Fruit fly (Drosophila melanogaster): Measurements from ENCODE around the gene PGRP-LD.
A peak's percentile ranks its signal among the peaks of the same experiment; 100 is the strongest.

Gene PGRP-LD

dm6 chr3L:5752903-5753604 is 26.8 kb upstream of the PGRP-LD start, which contains the start of gene Usp47 (continued):
- TF ChIP-seq Myb (GFP tag; optimal IDR thresholded peaks at IDR 0.05), result peak; percentile 82
- peak; percentile 66 for TF ChIP-seq HmgD (GFP tag; optimal IDR thresholded peaks at IDR 0.05)
- TF ChIP-seq CG9797 (GFP tag; optimal IDR thresholded peaks at IDR 0.05), result peak; percentile 74
- TF ChIP-seq ci (GFP tag; IDR thresholded peaks at IDR 0.05), result 0 out of 3 replicates have a peak, but pooled peaks have one; percentile 12
- TF ChIP-seq CG13123 (GFP tag; optimal IDR thresholded peaks at IDR 0.05), result no peak
- no peak for TF ChIP-seq C15 (GFP tag; IDR thresholded peaks at IDR 0.05)
- TF ChIP-seq CrebB (tag; optimal IDR thresholded peaks at IDR 0.05), result peak; percentile 43
- TF ChIP-seq pzg (GFP tag; optimal IDR thresholded peaks at IDR 0.05), result peak; percentile 83
- peak; percentile 29 for TF ChIP-seq CG13894 (tag; optimal IDR thresholded peaks at IDR 0.05)
- TF ChIP-seq Sin3A (optimal IDR thresholded peaks at IDR 0.05), result peak; percentile 26
- peak; percentile 88 for TF ChIP-seq Med (GFP tag)
- TF ChIP-seq Jarid2 (GFP tag; optimal IDR thresholded peaks at IDR 0.05), result peak; percentile 59
- TF ChIP-seq Bgb (GFP tag; IDR thresholded peaks at IDR 0.05; ENCODE audit: partially characterized antibody), result peak; percentile 41; the same call in 1 of the 2 replicates
- peak in 1 of 2 experiments; percentile 29 for TF ChIP-seq crp (GFP tag; optimal IDR thresholded peaks at IDR 0.05)
- peak; percentile 0 for TF ChIP-seq nmo (GFP tag; optimal IDR thresholded peaks at IDR 0.05)
- TF ChIP-seq Deaf1 (tag; optimal IDR thresholded peaks at IDR 0.05), result peak; percentile 73
- peak; percentile 16 for TF ChIP-seq CG12071 (GFP tag; optimal IDR thresholded peaks at IDR 0.05)
- peak; percentile 16; the same call in 1 of the 2 replicates for TF ChIP-seq CG3847 (GFP tag; IDR thresholded peaks at IDR 0.05)
- TF ChIP-seq slbo (GFP tag; IDR thresholded peaks at IDR 0.05), result peak; percentile 25; the same call in 1 of the 2 replicates
- peak in 1 of 3 experiments; percentile 29 for TF ChIP-seq Stat92E (GFP tag; optimal IDR thresholded peaks at IDR 0.05)
- peak; percentile 28 for TF ChIP-seq Hmr (GFP tag; optimal IDR thresholded peaks at IDR 0.05)
- no peak for TF ChIP-seq CG7987 (GFP tag; optimal IDR thresholded peaks at IDR 0.05)
- peak; percentile 58 for TF ChIP-seq Fer1 (GFP tag; optimal IDR thresholded peaks at IDR 0.05)
- TF ChIP-seq MESR4 (GFP tag; optimal IDR thresholded peaks at IDR 0.05), result peak; percentile 89
- peak; percentile 61 for TF ChIP-seq crol (GFP tag; IDR thresholded peaks at IDR 0.05)
- peak; percentile 99 for TF ChIP-seq cg (GFP tag; optimal IDR thresholded peaks at IDR 0.05)
- no peak for TF ChIP-seq CG17612 (GFP tag; IDR thresholded peaks at IDR 0.05)
- peak; percentile 11 for TF ChIP-seq CG8924 (tag; optimal IDR thresholded peaks at IDR 0.05)
- TF ChIP-seq Dp (GFP tag; optimal IDR thresholded peaks at IDR 0.05), result peak; percentile 54
- 0 out of 3 replicates have a peak, but pooled peaks have one; percentile 36 for TF ChIP-seq mld (GFP tag; IDR thresholded peaks at IDR 0.05; ENCODE audit: partially characterized antibody)
- TF ChIP-seq repo (GFP tag; optimal IDR thresholded peaks at IDR 0.05), result peak; percentile 21
- TF ChIP-seq sens (GFP tag), result no peak
- TF ChIP-seq CG15514 (GFP tag; optimal IDR thresholded peaks at IDR 0.05), result peak; percentile 23
- TF ChIP-seq CG11247 (GFP tag; IDR thresholded peaks at IDR 0.05), result no peak
- peak; percentile 6 for TF ChIP-seq sug (tag; optimal IDR thresholded peaks at IDR 0.05)
- TF ChIP-seq dm (GFP tag; optimal IDR thresholded peaks at IDR 0.05), result peak; percentile 7
- peak in 1 of 2 experiments; percentile 97 for TF ChIP-seq Hr78 (GFP tag; optimal IDR thresholded peaks at IDR 0.05)

dm6 chr3L:5753605-5754365 is 26.1 kb upstream of the PGRP-LD start:
- TF ChIP-seq CG7556 (GFP tag; optimal IDR thresholded peaks at IDR 0.05), result no peak
- no peak for TF ChIP-seq HmgZ (tag; optimal IDR thresholded peaks at IDR 0.05)
- TF ChIP-seq CG17359 (tag; optimal IDR thresholded peaks at IDR 0.05), result no peak
- TF ChIP-seq Med (GFP tag), result peak; percentile 48
- TF ChIP-seq CG10543 (GFP tag; optimal IDR thresholded peaks at IDR 0.05), result peak; percentile 18
- peak; percentile 30 for TF ChIP-seq sug (tag; optimal IDR thresholded peaks at IDR 0.05)
- peak; percentile 3 for TF ChIP-seq CG34376 (GFP tag; optimal IDR thresholded peaks at IDR 0.05)
- TF ChIP-seq CG9932 (GFP tag; IDR thresholded peaks at IDR 0.05), result 0 out of 2 replicates have a peak, but pooled peaks have one; percentile 6
- no peak for TF ChIP-seq Rfx (GFP tag; IDR thresholded peaks at IDR 0.05)
- TF ChIP-seq B-H2 (GFP tag; optimal IDR thresholded peaks at IDR 0.05), result peak; percentile 16
- TF ChIP-seq CG17328 (GFP tag; IDR thresholded peaks at IDR 0.05), result no peak
- no peak for TF ChIP-seq sens-2 (GFP tag; IDR thresholded peaks at IDR 0.05)
- peak; percentile 7; the same call in 1 of the 2 replicates for TF ChIP-seq E2f2 (GFP tag; IDR thresholded peaks at IDR 0.05)
- no peak for TF ChIP-seq MESR4 (GFP tag; optimal IDR thresholded peaks at IDR 0.05)
